Worm (Caenorhabditis elegans) whole organism, L4 larva: ENCODE results near the gene C34C12.8.

Source experiments
- D1046.2 ChIP-seq: fragments of 200-800 bp; sonication (Bioruptor generic); IDR thresholded peaks from 2 replicates; pipeline ENCODE4 v1.3.6; 2022; ENCODE audit warnings: missing genetic modification characterization, missing compliant biosample characterization
- F49E8.2 ChIP-seq: sonication (generic microtip); optimal IDR thresholded peaks from 2 replicates; lab custom pipeline; 2016; ENCODE audit warnings: missing compliant biosample characterization, mild to moderate bottlenecking, missing genetic modification characterization, borderline replicate concordance
- ZK337.2 ChIP-seq: fragments of 200-800 bp; sonication (Bioruptor generic); IDR thresholded peaks from 2 replicates; pipeline ENCODE4 v1.3.6; 2022; ENCODE audit warnings: missing genetic modification reagents, missing genetic modification characterization, missing compliant biosample characterization
- daf-8 ChIP-seq: fragments of 200-800 bp; sonication (Bioruptor generic); IDR thresholded peaks from 2 replicates; pipeline ENCODE4 v1.3.6; 2022; ENCODE audit warnings: missing genetic modification characterization, missing compliant biosample characterization
- dmd-8 ChIP-seq: fragments of 200-800 bp; sonication (Bioruptor generic); IDR thresholded peaks from 2 replicates; pipeline ENCODE4 v1.3.6; 2022; ENCODE audit warnings: missing genetic modification characterization, missing compliant biosample characterization
- hlh-11 ChIP-seq: fragments of 200-800 bp; sonication (Bioruptor generic); optimal IDR thresholded peaks from 2 replicates; lab custom pipeline; 2018; ENCODE audit warnings: mild to moderate bottlenecking, missing genetic modification characterization, missing compliant biosample characterization
- mdt-29 ChIP-seq: fragments of 200-800 bp; sonication (Bioruptor generic); IDR thresholded peaks from 2 replicates; pipeline ENCODE4 v1.3.6; 2022; ENCODE audit warnings: missing genetic modification reagents, missing genetic modification characterization, missing compliant biosample characterization
- nhr-11 ChIP-seq: fragments of 150-350 bp; optimal IDR thresholded peaks from 2 replicates; lab custom pipeline; 2014; ENCODE audit warnings: missing biosample characterization, missing genetic modification characterization

DNA sequence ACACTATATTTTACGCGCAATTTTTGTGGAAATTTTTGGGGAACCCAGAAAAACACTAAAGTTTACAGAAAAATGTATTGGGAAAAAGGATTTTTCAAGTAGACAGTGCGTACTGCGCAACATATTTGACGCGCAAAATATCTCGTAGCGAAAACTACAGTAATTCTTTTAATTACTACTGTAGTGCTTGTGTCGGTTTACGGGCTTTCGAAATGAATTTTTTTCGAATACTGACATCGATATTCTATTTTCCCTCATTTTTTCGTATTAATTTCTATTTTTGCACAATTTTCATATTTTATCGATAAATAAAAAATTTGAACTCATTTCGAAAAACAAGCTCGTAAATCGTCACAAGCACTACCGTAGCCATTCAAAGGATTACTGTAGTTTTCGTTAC lies 31.6 kb upstream of the C34C12.8 start:
- no peak for TF ChIP-seq daf-8 (GFP tag; lab: Robert Waterston, UW)
- no peak for TF ChIP-seq dmd-8 (GFP tag; lab: Robert Waterston, UW)
- no peak for TF ChIP-seq nhr-11 (tag; lab: Kevin White, UChicago)
- no peak for TF ChIP-seq ZK337.2
- TF ChIP-seq D1046.2 = no peak
- no peak for TF ChIP-seq F49E8.2
- no peak for TF ChIP-seq mdt-29
- no peak for TF ChIP-seq hlh-11 (tag; lab: Kevin White, UChicago)
